Worm (Caenorhabditis elegans) whole organism, L3 larva: ENCODE results near the gene Y11D7A.9.

Experiments used
- ZK546.5 ChIP-seq: sonication (generic microtip); optimal IDR thresholded peaks from 2 replicates; lab custom pipeline; 2017; ENCODE audit warnings: missing biosample characterization, missing genetic modification characterization
- aly-2 ChIP-seq: fragments of 150-350 bp; optimal IDR thresholded peaks from 2 replicates; lab custom pipeline; 2014; ENCODE audit warnings: missing biosample characterization, missing genetic modification characterization
- ama-1 ChIP-seq: fragments of 150-350 bp; optimal IDR thresholded peaks from 2 replicates; lab custom pipeline; 2018
- ceh-16 ChIP-seq: sonication (generic microtip); optimal IDR thresholded peaks from 2 replicates; lab custom pipeline; 2017; ENCODE audit warnings: missing biosample characterization, missing genetic modification characterization
- ceh-28 ChIP-seq: fragments of 150-350 bp; optimal IDR thresholded peaks from 2 replicates; lab custom pipeline; 2014; ENCODE audit warnings: missing biosample characterization, missing genetic modification reagents, missing genetic modification characterization
- ceh-82 ChIP-seq: fragments of 150-350 bp; optimal IDR thresholded peaks from 2 replicates; lab custom pipeline; 2014; ENCODE audit warnings: missing biosample characterization, missing genetic modification characterization
- ceh-9 ChIP-seq: sonication (generic microtip); optimal IDR thresholded peaks from 2 replicates; lab custom pipeline; 2018; ENCODE audit warnings: missing biosample characterization, missing genetic modification characterization
- daf-12 ChIP-seq: fragments of 150-350 bp; optimal IDR thresholded peaks from 2 replicates; lab custom pipeline; 2014; ENCODE audit warnings: missing biosample characterization, missing genetic modification reagents, missing genetic modification characterization
- egl-27 ChIP-seq: sonication (generic microtip); optimal IDR thresholded peaks from 4 replicates; lab custom pipeline; 2017; ENCODE audit warnings: missing biosample characterization, missing genetic modification reagents, missing genetic modification characterization
- egl-5 ChIP-seq: fragments of 150-350 bp; optimal IDR thresholded peaks from 2 replicates; lab custom pipeline; 2017; ENCODE audit warnings: missing biosample characterization, missing genetic modification reagents, missing genetic modification characterization, inconsistent platforms
- elt-1 ChIP-seq: fragments of 150-350 bp; optimal IDR thresholded peaks from 2 replicates; lab custom pipeline; 2014; ENCODE audit warnings: missing biosample characterization, missing genetic modification characterization
- elt-2 ChIP-seq: sonication (generic microtip); optimal IDR thresholded peaks from 2 replicates; lab custom pipeline; 2016; ENCODE audit warnings: missing genetic modification reagents, mild to moderate bottlenecking, missing genetic modification characterization, missing compliant biosample characterization
- elt-3 ChIP-seq, 3 experiments: fragments of 150-350 bp in 1 of 3; sonication (generic microtip) in 2 of 3; optimal IDR thresholded peaks; 2 replicates in 2 of 3; 4 replicates in 1 of 3; lab custom pipeline; 2014 to 2017; ENCODE audit warnings: missing biosample characterization in 3 of 3, missing genetic modification characterization in 3 of 3
- eor-1 ChIP-seq, 2 experiments: fragments of 150-350 bp; optimal IDR thresholded peaks; 2 replicates each; lab custom pipeline; 2014 to 2018; ENCODE audit warnings: missing biosample characterization in 2 of 2, missing genetic modification characterization in 2 of 2
- fkh-2 ChIP-seq: fragments of 150-350 bp; optimal IDR thresholded peaks from 2 replicates; lab custom pipeline; 2014; ENCODE audit warnings: missing biosample characterization, missing genetic modification reagents, missing genetic modification characterization
- fos-1 ChIP-seq: fragments of 150-350 bp; optimal IDR thresholded peaks from 2 replicates; lab custom pipeline; 2014; ENCODE audit warnings: missing biosample characterization, missing genetic modification characterization
- hmg-11 ChIP-seq: sonication (generic microtip); optimal IDR thresholded peaks from 2 replicates; lab custom pipeline; 2016; ENCODE audit warnings: missing genetic modification characterization, missing compliant biosample characterization
- jun-1 ChIP-seq: fragments of 150-350 bp; optimal IDR thresholded peaks from 2 replicates; lab custom pipeline; 2014; ENCODE audit warnings: missing biosample characterization, missing genetic modification reagents, missing genetic modification characterization
- lin-15B ChIP-seq: fragments of 150-350 bp; optimal IDR thresholded peaks from 2 replicates; lab custom pipeline; 2014; ENCODE audit warnings: missing biosample characterization, missing genetic modification characterization
- lin-39 ChIP-seq: fragments of 150-350 bp; optimal IDR thresholded peaks from 2 replicates; lab custom pipeline; 2018; ENCODE audit warnings: missing biosample characterization, missing genetic modification reagents, missing genetic modification characterization
- lsy-12 ChIP-seq: sonication (generic microtip); optimal IDR thresholded peaks from 2 replicates; lab custom pipeline; 2016; ENCODE audit warnings: mild to moderate bottlenecking, missing genetic modification characterization, missing compliant biosample characterization
- mdl-1 ChIP-seq: fragments of 150-350 bp; optimal IDR thresholded peaks from 2 replicates; lab custom pipeline; 2014; ENCODE audit warnings: missing biosample characterization, missing genetic modification characterization
- mml-1 ChIP-seq: fragments of 150-350 bp; sonication (generic microtip); optimal IDR thresholded peaks from 3 replicates; lab custom pipeline; 2014; ENCODE audit warnings: missing biosample characterization, missing genetic modification characterization
- nfya-1 ChIP-seq: sonication (generic microtip); optimal IDR thresholded peaks from 2 replicates; lab custom pipeline; 2017; ENCODE audit warnings: missing genetic modification characterization, mild to moderate bottlenecking, missing compliant biosample characterization, antibody characterized with exemption, moderate library complexity; ENCODE audit not compliant: insufficient read depth
- nhr-11 ChIP-seq: fragments of 150-350 bp; optimal IDR thresholded peaks from 2 replicates; lab custom pipeline; 2014; ENCODE audit warnings: missing biosample characterization, missing genetic modification characterization
- nhr-12 ChIP-seq: fragments of 150-350 bp; optimal IDR thresholded peaks from 2 replicates; lab custom pipeline; 2014; ENCODE audit warnings: missing biosample characterization, missing genetic modification characterization
- nhr-23 ChIP-seq: fragments of 150-350 bp; optimal IDR thresholded peaks from 2 replicates; lab custom pipeline; 2014; ENCODE audit warnings: missing biosample characterization, missing genetic modification reagents, missing genetic modification characterization
- nhr-237 ChIP-seq: fragments of 150-350 bp; optimal IDR thresholded peaks from 2 replicates; lab custom pipeline; 2014; ENCODE audit warnings: missing biosample characterization, missing genetic modification characterization
- nhr-25 ChIP-seq: sonication (generic microtip); optimal IDR thresholded peaks from 2 replicates; lab custom pipeline; 2017; ENCODE audit warnings: missing biosample characterization, missing genetic modification characterization
- nhr-28 ChIP-seq: fragments of 150-350 bp; optimal IDR thresholded peaks from 2 replicates; lab custom pipeline; 2014; ENCODE audit warnings: missing biosample characterization, missing genetic modification characterization
- nhr-43 ChIP-seq: sonication (generic microtip); optimal IDR thresholded peaks from 2 replicates; lab custom pipeline; 2016; ENCODE audit warnings: mild to moderate bottlenecking, missing genetic modification characterization, missing compliant biosample characterization; ENCODE audit not compliant: poor library complexity, severe bottlenecking
- nhr-67 ChIP-seq: fragments of 150-350 bp; optimal IDR thresholded peaks from 2 replicates; lab custom pipeline; 2014; ENCODE audit warnings: missing biosample characterization, missing genetic modification characterization
- nhr-76 ChIP-seq: fragments of 150-350 bp; sonication (generic microtip); optimal IDR thresholded peaks from 5 replicates; lab custom pipeline; 2014; ENCODE audit warnings: missing biosample characterization, missing genetic modification characterization
- nhr-77 ChIP-seq: fragments of 150-350 bp; optimal IDR thresholded peaks from 2 replicates; lab custom pipeline; 2014; ENCODE audit warnings: missing biosample characterization, missing genetic modification characterization
- pha-4 ChIP-seq: fragments of 150-350 bp; optimal IDR thresholded peaks from 2 replicates; lab custom pipeline; 2014; ENCODE audit warnings: missing biosample characterization, missing genetic modification reagents, missing genetic modification characterization
- pqm-1 ChIP-seq: fragments of 150-350 bp; optimal IDR thresholded peaks from 2 replicates; lab custom pipeline; 2017; ENCODE audit warnings: missing biosample characterization, missing genetic modification characterization, inconsistent platforms
- sea-2 ChIP-seq: fragments of 150-350 bp; sonication (generic microtip); optimal IDR thresholded peaks from 4 replicates; lab custom pipeline; 2014; ENCODE audit warnings: missing biosample characterization, missing genetic modification reagents, missing genetic modification characterization
- skn-1 ChIP-seq: fragments of 150-350 bp; optimal IDR thresholded peaks from 2 replicates; lab custom pipeline; 2014; ENCODE audit warnings: missing biosample characterization, missing genetic modification characterization
- snpc-4 ChIP-seq: fragments of 150-350 bp; optimal IDR thresholded peaks from 2 replicates; lab custom pipeline; 2014; ENCODE audit warnings: missing biosample characterization, missing genetic modification characterization
- tbx-2 ChIP-seq: sonication (generic microtip); optimal IDR thresholded peaks from 2 replicates; lab custom pipeline; 2016; ENCODE audit warnings: mild to moderate bottlenecking, missing genetic modification characterization, missing compliant biosample characterization
- unc-39 ChIP-seq: sonication (generic microtip); optimal IDR thresholded peaks from 4 replicates; lab custom pipeline; 2017; ENCODE audit warnings: missing biosample characterization, missing genetic modification characterization
- unc-62 ChIP-seq: fragments of 150-350 bp; sonication (generic microtip); optimal IDR thresholded peaks from 4 replicates; lab custom pipeline; 2014; ENCODE audit warnings: missing biosample characterization, missing genetic modification reagents, missing genetic modification characterization
- zag-1 ChIP-seq: fragments of 150-350 bp; optimal IDR thresholded peaks from 2 replicates; lab custom pipeline; 2014; ENCODE audit warnings: missing biosample characterization, missing genetic modification characterization
- ztf-11 ChIP-seq: fragments of 150-350 bp; optimal IDR thresholded peaks from 2 replicates; lab custom pipeline; 2014; ENCODE audit warnings: missing biosample characterization, missing genetic modification characterization

The Y11D7A.9 gene

DNA sequence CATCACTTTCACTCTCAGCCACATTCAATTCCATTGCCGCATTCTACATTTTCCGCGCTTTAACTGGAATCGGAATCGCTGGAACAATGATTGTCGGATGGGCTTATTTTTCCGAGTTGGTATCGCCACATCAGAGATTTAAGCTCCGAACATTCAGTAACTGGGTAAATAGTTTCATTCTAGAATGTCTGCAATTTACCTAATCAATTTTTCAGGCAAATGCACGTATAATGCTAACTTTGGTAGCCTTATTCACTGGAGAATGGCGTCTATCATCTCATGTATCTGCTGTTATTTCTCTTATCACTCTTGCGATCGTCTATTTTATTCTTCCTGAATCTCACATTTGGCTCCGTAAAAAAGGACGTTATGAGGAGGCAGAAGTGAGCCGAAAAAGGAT, 37.5 kb downstream of the Y11D7A.9 start:
- TF ChIP-seq egl-27 (tag; lab: Kevin White, UChicago) = no peak
- TF ChIP-seq nhr-237 (tag; lab: Kevin White, UChicago) = no peak
- TF ChIP-seq nhr-12 = no peak
- TF ChIP-seq ceh-82 (tag; lab: Kevin White, UChicago) = no peak
- TF ChIP-seq nhr-43 (tag; lab: Kevin White, UChicago) = no peak
- no peak for TF ChIP-seq nhr-67 (tag; lab: Kevin White, UChicago)
- TF ChIP-seq, all 47 proteins: peak for 0

- no peak for TF ChIP-seq ceh-16 (tag; lab: Kevin White, UChicago)
- TF ChIP-seq ceh-9 (tag; lab: Kevin White, UChicago) = no peak
- no peak for TF ChIP-seq lin-39 (tag; lab: Kevin White, UChicago)
- no peak for TF ChIP-seq nhr-76 (tag; lab: Kevin White, UChicago)
- TF ChIP-seq ztf-11 (tag; lab: Kevin White, UChicago) = no peak
- TF ChIP-seq tbx-2 (tag; lab: Kevin White, UChicago) = no peak
- no peak for TF ChIP-seq ceh-82 (tag; lab: Kevin White, UChicago)
- TF ChIP-seq skn-1 (tag; lab: Kevin White, UChicago) = no peak
- TF ChIP-seq ceh-28 = no peak
- no peak for TF ChIP-seq aly-2 (tag; lab: Kevin White, UChicago)
- no peak for TF ChIP-seq lsy-12 (tag; lab: Kevin White, UChicago)
- no peak for TF ChIP-seq jun-1
- no peak for TF ChIP-seq nhr-67 (tag; lab: Kevin White, UChicago)
- no peak for TF ChIP-seq nhr-237 (tag; lab: Kevin White, UChicago)
- TF ChIP-seq daf-12 (tag; lab: Kevin White, UChicago) = no peak
- TF ChIP-seq ZK546.5 = no peak
- TF ChIP-seq, all 47 proteins: peak for 0
These were observed 38.5 kb downstream of the Y11D7A.9 start, which contains the start of gene C46C2.2 for ce11 chrIV:9217426-9217825. C46C2.2 (plus strand) TSS chrIV:9217726.

DNA sequence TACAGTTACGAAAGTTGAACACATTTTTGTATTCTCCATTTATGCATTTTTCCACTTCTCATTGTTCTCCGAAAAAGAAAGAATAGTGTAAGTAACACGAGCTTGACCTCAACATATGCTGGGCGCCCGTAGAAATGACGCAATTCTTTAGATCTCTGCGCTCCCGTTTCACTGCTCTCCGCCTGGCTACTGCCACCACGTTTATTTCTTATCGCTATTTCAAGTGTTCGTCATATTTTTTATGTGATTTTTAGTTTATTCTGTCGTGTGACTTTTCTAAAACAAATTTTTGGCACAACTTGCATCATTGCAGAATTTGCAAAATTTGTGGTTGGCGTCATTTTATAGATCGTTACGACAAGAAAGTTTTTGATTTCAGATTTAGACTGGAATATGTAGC, 39.0 kb downstream of the Y11D7A.9 start:
- TF ChIP-seq fos-1 (tag; lab: Kevin White, UChicago) = no peak
- TF ChIP-seq pqm-1 = peak; percentile 25
- TF ChIP-seq elt-2 = peak; percentile 70
- TF ChIP-seq, all 47 proteins: peak for 2

ce11 chrIV:9216437-9216836, 39.5 kb downstream of the Y11D7A.9 start:
- TF ChIP-seq fkh-2 (no peak), pqm-1 (no peak), ceh-16 (tag; lab: Kevin White, UChicago) (no peak), mml-1 (tag; lab: Kevin White, UChicago) (no peak), zag-1 (tag; lab: Kevin White, UChicago) (no peak), snpc-4 (tag; lab: Kevin White, UChicago) (peak; percentile 22), egl-27 (tag; lab: Kevin White, UChicago) (no peak), nhr-237 (tag; lab: Kevin White, UChicago) (no peak), nhr-67 (tag; lab: Kevin White, UChicago) (no peak), unc-39 (tag; lab: Kevin White, UChicago) (no peak), nhr-12 (no peak), unc-62 (GFP tag; lab: Kevin White, UChicago) (no peak), ceh-9 (tag; lab: Kevin White, UChicago) (no peak), ceh-82 (tag; lab: Kevin White, UChicago) (no peak), tbx-2 (tag; lab: Kevin White, UChicago) (no peak), pha-4 (tag; lab: Kevin White, UChicago) (peak; percentile 52), nhr-43 (tag; lab: Kevin White, UChicago) (no peak), mdl-1 (tag; lab: Kevin White, UChicago) (peak; percentile 62), nhr-11 (tag; lab: Kevin White, UChicago) (no peak), hmg-11 (tag; lab: Kevin White, UChicago) (peak; percentile 70), skn-1 (tag; lab: Kevin White, UChicago) (no peak), lin-39 (tag; lab: Kevin White, UChicago) (peak; percentile 86), sea-2 (GFP tag; lab: Kevin White, UChicago) (no peak), nfya-1 (peak; percentile 63), lin-15B (tag; lab: Kevin White, UChicago) (peak; percentile 16), daf-12 (tag; lab: Kevin White, UChicago) (no peak), ZK546.5 (no peak), ztf-11 (tag; lab: Kevin White, UChicago) (no peak), nhr-28 (tag; lab: Kevin White, UChicago) (no peak), nhr-25 (tag; lab: Kevin White, UChicago) (no peak), nhr-23 (tag; lab: Kevin White, UChicago) (peak; percentile 4), elt-1 (tag; lab: Kevin White, UChicago) (no peak), fos-1 (tag; lab: Kevin White, UChicago) (no peak), nhr-77 (tag; lab: Kevin White, UChicago) (no peak), elt-3 (tag; optimal IDR thresholded peaks at IDR 0.05; lab: Kevin White, UChicago) (no peak), jun-1 (no peak), eor-1 (tag; optimal IDR thresholded peaks at IDR 0.05; lab: Kevin White, UChicago) (no peak), ama-1 (lab: Kevin White, UChicago) (peak; percentile 52), egl-5 (tag; lab: Kevin White, UChicago) (peak; percentile 75), elt-2 (no peak), ceh-28 (no peak), lsy-12 (tag; lab: Kevin White, UChicago) (no peak)
